Fruit fly (Drosophila melanogaster): ENCODE results near the gene CG3618.

The CG3618 gene

DNA sequence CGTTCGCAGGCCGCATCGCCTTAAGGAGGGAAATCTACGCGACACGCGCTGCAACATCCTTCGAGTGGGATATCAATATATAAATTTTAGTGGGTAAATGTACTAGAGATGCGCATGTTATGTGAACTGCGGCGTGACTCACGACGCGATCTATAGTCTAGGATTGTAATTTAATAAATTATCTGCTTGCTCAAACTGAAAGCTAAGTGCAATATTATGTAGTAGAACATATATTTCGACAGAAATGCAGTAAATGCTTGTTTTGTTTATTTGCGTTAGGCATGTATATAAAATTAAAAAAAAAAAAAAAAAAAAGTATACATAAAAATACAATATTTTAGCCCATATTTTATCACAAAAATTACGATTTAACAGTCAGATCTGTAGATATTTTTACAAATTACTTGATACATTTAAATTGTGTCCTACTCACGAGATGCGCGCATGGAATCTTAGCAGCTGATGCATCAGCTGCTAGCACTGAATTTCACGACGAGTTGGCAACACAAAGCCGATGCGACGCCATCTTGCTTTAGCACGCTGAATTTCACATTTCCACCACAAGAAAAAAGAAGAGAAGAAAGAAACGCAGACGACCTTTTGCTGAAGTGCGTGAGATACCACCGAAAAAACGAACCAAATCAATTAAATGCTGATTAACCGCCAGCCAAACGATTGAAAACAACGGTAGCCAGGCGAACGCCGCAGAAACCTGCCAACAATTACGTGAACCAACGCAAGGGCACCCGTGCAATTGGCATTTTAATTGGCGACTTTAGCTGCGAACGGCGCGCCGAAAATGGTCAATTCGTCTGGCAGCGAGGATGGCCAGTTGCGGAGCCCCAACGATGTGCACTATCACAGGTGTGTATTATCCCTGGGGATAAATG, 44.6 kb downstream of the CG3618 start, which contains the start of the genes CG4042 and Pitslre:
Gene CG4042, minus strand, starts transcription at position 507 of the 890 bp plus-strand sequence.
Gene Pitslre, plus strand, starts transcription at position 528 of the 890 bp plus-strand sequence.
- no peak for TF ChIP-seq chif (GFP tag; optimal IDR thresholded peaks at IDR 0.05)
- TF ChIP-seq sna (GFP tag; IDR thresholded peaks at IDR 0.05; ENCODE audit: partially characterized antibody) = peak; percentile 69; the same call in 1 of the 2 replicates
- TF ChIP-seq Doc3 (GFP tag; IDR thresholded peaks at IDR 0.05; ENCODE audit: partially characterized antibody) = peak; percentile 75
- TF ChIP-seq HLH4C (GFP tag; IDR thresholded peaks at IDR 0.05; ENCODE audit: partially characterized antibody) = peak; percentile 57; the same call in 2 of the 3 replicates
- no peak for TF ChIP-seq CG5953 (GFP tag; IDR thresholded peaks at IDR 0.05)
- TF ChIP-seq HmgD (GFP tag; optimal IDR thresholded peaks at IDR 0.05) = no peak
- TF ChIP-seq crp (GFP tag; optimal IDR thresholded peaks at IDR 0.05) = peak; percentile 95 to 96
- peak; percentile 25 for TF ChIP-seq kay (GFP tag; optimal IDR thresholded peaks at IDR 0.05)
- no peak for TF ChIP-seq ab (GFP tag; optimal IDR thresholded peaks at IDR 0.05)
- TF ChIP-seq unpg (GFP tag; optimal IDR thresholded peaks at IDR 0.05) = peak; percentile 7
- peak; percentile 22 for TF ChIP-seq Asciz (GFP tag; optimal IDR thresholded peaks at IDR 0.05)
- TF ChIP-seq MTF-1 (GFP tag; optimal IDR thresholded peaks at IDR 0.05; ENCODE audit: borderline replicate concordance) = no peak
- peak; percentile 19 for TF ChIP-seq shn (GFP tag; optimal IDR thresholded peaks at IDR 0.05)
- TF ChIP-seq pum (GFP tag; optimal IDR thresholded peaks at IDR 0.05) = no peak
- TF ChIP-seq Usf (GFP tag; optimal IDR thresholded peaks at IDR 0.05) = no peak
- no peak for TF ChIP-seq Side (GFP tag; optimal IDR thresholded peaks at IDR 0.05)
- TF ChIP-seq CG31224 (GFP tag; IDR thresholded peaks at IDR 0.05) = peak; percentile 33; the same call in 1 of the 2 replicates
- TF ChIP-seq wor (GFP tag; IDR thresholded peaks at IDR 0.05) = no peak
- peak; percentile 46 for TF ChIP-seq az2 (GFP tag; optimal IDR thresholded peaks at IDR 0.05)
- TF ChIP-seq CG5180 (GFP tag; optimal IDR thresholded peaks at IDR 0.05) = peak; percentile 10
- peak; percentile 76 for TF ChIP-seq CG30403 (GFP tag; optimal IDR thresholded peaks at IDR 0.05)
- TF ChIP-seq CG14050 (GFP tag; IDR thresholded peaks at IDR 0.05) = no peak
- TF ChIP-seq ATbp (GFP tag; optimal IDR thresholded peaks at IDR 0.05) = no peak
- no peak for TF ChIP-seq gce (GFP tag; IDR thresholded peaks at IDR 0.05)
- peak; percentile 21 for TF ChIP-seq Blimp-1 (GFP tag; optimal IDR thresholded peaks at IDR 0.05)
- peak; percentile 23 for TF ChIP-seq Ssrp (tag; optimal IDR thresholded peaks at IDR 0.05)
- TF ChIP-seq stc (GFP tag; IDR thresholded peaks at IDR 0.05) = no peak
- TF ChIP-seq CG4360 (GFP tag; IDR thresholded peaks at IDR 0.05) = no peak
- TF ChIP-seq tin (GFP tag; optimal IDR thresholded peaks at IDR 0.05) = peak; percentile 63
- peak; percentile 25 for TF ChIP-seq Hmr (GFP tag; optimal IDR thresholded peaks at IDR 0.05)
- TF ChIP-seq CG30020 (tag; optimal IDR thresholded peaks at IDR 0.05) = peak; percentile 6
- 0 out of 3 replicates have a peak, but pooled peaks have one; percentile 22 for TF ChIP-seq Aef1 (GFP tag; IDR thresholded peaks at IDR 0.05)
- TF ChIP-seq inv (GFP tag; IDR thresholded peaks at IDR 0.05; ENCODE audit: partially characterized antibody) = peak; percentile 63
- TF ChIP-seq E2f1 (GFP tag; IDR thresholded peaks at IDR 0.05) = peak; percentile 34; the same call in 1 of the 2 replicates
- TF ChIP-seq MBD-R2 (GFP tag; IDR thresholded peaks at IDR 0.05) = peak; percentile 64
- TF ChIP-seq Max (GFP tag; optimal IDR thresholded peaks at IDR 0.05) = peak; percentile 59
- peak; percentile 86 for TF ChIP-seq row (GFP tag; IDR thresholded peaks at IDR 0.05)
- TF ChIP-seq CG14860 (GFP tag; IDR thresholded peaks at IDR 0.05; ENCODE audit: partially characterized antibody) = peak; percentile 56; the same call in 1 of the 3 replicates
- peak; percentile 18 for TF ChIP-seq dmrt11E (tag; optimal IDR thresholded peaks at IDR 0.05)
- TF ChIP-seq CG17186 (GFP tag; optimal IDR thresholded peaks at IDR 0.05) = peak; percentile 15
- no peak for TF ChIP-seq CG2875 (GFP tag; optimal IDR thresholded peaks at IDR 0.05)
- TF ChIP-seq CG16863 (GFP tag; optimal IDR thresholded peaks at IDR 0.05) = no peak
- TF ChIP-seq CG2129 (GFP tag; IDR thresholded peaks at IDR 0.05; ENCODE audit: partially characterized antibody) = peak; percentile 72
- TF ChIP-seq lmd (GFP tag; IDR thresholded peaks at IDR 0.05) = 0 out of 2 replicates have a peak, but pooled peaks have one; percentile 17
- no peak for TF ChIP-seq CG17568 (GFP tag; optimal IDR thresholded peaks at IDR 0.05)
- TF ChIP-seq toy (GFP tag; IDR thresholded peaks at IDR 0.05) = no peak
- TF ChIP-seq mam (GFP tag; optimal IDR thresholded peaks at IDR 0.05) = peak; percentile 53

All from whole organism, embryonic.